Worm (Caenorhabditis elegans) whole organism, L4/young adult: ENCODE measurements around the gene F13H10.3.

Experiments
- dao-5 ChIP-seq: sonication (generic microtip); optimal IDR thresholded peaks from 2 replicates; lab custom pipeline; 2016; ENCODE audit warnings: missing genotype, missing genetic modification characterization, moderate library complexity, missing compliant biosample characterization
- him-1 ChIP-seq: sonication (generic microtip); optimal IDR thresholded peaks from 2 replicates; lab custom pipeline; 2016; ENCODE audit warnings: missing genotype, missing genetic modification reagents, missing genetic modification characterization, missing compliant biosample characterization

DNA sequence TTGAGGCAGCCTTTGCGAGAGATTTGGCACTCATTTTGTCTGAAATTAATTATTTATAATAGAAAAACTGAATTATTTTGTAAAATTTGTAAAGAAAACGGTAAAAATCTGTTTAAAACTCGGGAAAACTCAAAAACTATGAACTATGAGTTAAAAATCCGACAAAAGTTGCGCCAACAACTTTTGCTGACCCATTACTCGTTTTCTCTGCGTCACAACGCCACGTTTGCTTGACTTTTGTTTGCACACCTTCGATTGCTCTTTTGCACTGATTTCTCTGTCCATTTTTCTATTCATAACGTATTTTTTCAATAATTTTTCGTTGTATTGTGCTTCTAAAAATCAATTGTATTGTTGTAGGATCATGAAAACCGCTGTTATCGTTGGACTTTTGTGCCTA, 20.5 kb upstream of the F13H10.3 start, which contains the start of gene fkb-1:
- TF ChIP-seq dao-5 (tag; lab: Kevin White, UChicago) (no peak), him-1 (no peak)
